Fruit fly (Drosophila melanogaster): ENCODE data around the gene CG4511.

The CG4511 gene

dm6 chr3R:10884678-10885421 lies 30.5 kb downstream of the CG4511 start, which contains the start of gene CG14696 (continued):
- no peak for TF ChIP-seq CG10462 (GFP tag; optimal IDR thresholded peaks at IDR 0.05)
- TF ChIP-seq CG8089 (GFP tag; optimal IDR thresholded peaks at IDR 0.05): no peak

DNA sequence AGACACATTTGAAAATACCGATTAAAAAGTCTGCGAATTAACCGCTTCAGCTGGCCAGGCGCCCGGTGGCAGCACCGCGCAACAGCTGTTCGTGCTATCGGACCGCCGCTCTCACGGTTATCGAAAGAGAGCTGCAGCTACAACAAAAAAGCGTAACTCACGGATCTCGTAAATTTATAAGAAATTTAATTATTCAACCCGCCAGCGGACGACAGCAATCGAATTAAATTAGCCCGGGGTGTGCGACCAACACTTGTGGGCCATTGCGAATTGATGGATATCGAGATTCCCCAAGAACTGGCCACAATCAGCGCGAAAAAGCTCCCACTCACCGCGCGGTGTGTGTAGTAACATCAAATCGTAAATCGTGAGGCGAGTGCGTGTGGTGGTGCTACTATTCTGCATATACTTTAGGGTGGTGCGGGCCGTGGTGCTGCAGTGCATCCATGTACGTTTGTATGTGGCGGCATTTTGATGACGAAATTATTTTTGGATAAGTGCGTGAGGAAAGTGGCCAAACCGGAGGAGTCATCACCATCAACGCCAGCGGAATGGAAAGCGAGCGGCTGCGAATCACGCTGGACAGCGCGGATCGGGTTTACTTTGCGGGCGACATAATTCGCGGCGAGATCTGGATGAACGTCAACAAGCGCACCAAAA lies 31.3 kb downstream of the CG4511 start, which contains the start of gene Leash:
Gene Leash, plus strand, starts transcription at position 119 of the 660 bp plus-strand sequence.
- TF ChIP-seq crol (GFP tag; IDR thresholded peaks at IDR 0.05) (peak; percentile 6; the same call in 1 of the 2 replicates), abd-A (tag; optimal IDR thresholded peaks at IDR 0.05) (peak; percentile 46), YL-1 (GFP tag; optimal IDR thresholded peaks at IDR 0.05) (peak; percentile 16), bbx (GFP tag; IDR thresholded peaks at IDR 0.05; ENCODE audit: partially characterized antibody) (peak; percentile 67), vvl (GFP tag; IDR thresholded peaks at IDR 0.05) (peak; percentile 12; the same call in 1 of the 2 replicates), gfzf (GFP tag; optimal IDR thresholded peaks at IDR 0.05) (peak; percentile 36), CG3838 (GFP tag; optimal IDR thresholded peaks at IDR 0.05) (no peak), CG13624 (GFP tag; optimal IDR thresholded peaks at IDR 0.05) (no peak), Dbx (GFP tag; IDR thresholded peaks at IDR 0.05) (no peak), trem (tag; optimal IDR thresholded peaks at IDR 0.05) (peak; percentile 64), Usf (GFP tag; optimal IDR thresholded peaks at IDR 0.05) (no peak), Six4 (GFP tag; optimal IDR thresholded peaks at IDR 0.05) (no peak), unc-4 (GFP tag; IDR thresholded peaks at IDR 0.05; ENCODE audit: partially characterized antibody) (peak; percentile 60; the same call in 1 of the 2 replicates), BEAF-32 (GFP tag; optimal IDR thresholded peaks at IDR 0.05) (peak; percentile 61), emc (GFP tag; optimal IDR thresholded peaks at IDR 0.05) (no peak), Sry-β (GFP tag; optimal IDR thresholded peaks at IDR 0.05) (peak; percentile 29), CG7963 (GFP tag; IDR thresholded peaks at IDR 0.05; ENCODE audit: partially characterized antibody) (no peak), amos (GFP tag; IDR thresholded peaks at IDR 0.05; ENCODE audit: partially characterized antibody) (peak; percentile 42; the same call in 1 of the 2 replicates), bigmax (GFP tag; optimal IDR thresholded peaks at IDR 0.05) (no peak), CG17186 (GFP tag; optimal IDR thresholded peaks at IDR 0.05) (peak; percentile 27), Fer3 (tag; optimal IDR thresholded peaks at IDR 0.05) (no peak), Dref (GFP tag; IDR thresholded peaks at IDR 0.05) (peak; percentile 67), Chrac-16 (GFP tag; optimal IDR thresholded peaks at IDR 0.05) (no peak), CG6791 (GFP tag; IDR thresholded peaks at IDR 0.05; ENCODE audit: partially characterized antibody) (peak; percentile 66; the same call in 2 of the 3 replicates), CG2129 (GFP tag; IDR thresholded peaks at IDR 0.05; ENCODE audit: partially characterized antibody) (0 out of 2 replicates have a peak, but pooled peaks have one; percentile 16), Trl (optimal IDR thresholded peaks at IDR 0.05) (peak; percentile 53 to 61), Trl (GFP tag; optimal IDR thresholded peaks at IDR 0.05) (peak; percentile 19), CG12659 (GFP tag; optimal IDR thresholded peaks at IDR 0.05) (no peak), Myb (GFP tag; optimal IDR thresholded peaks at IDR 0.05) (peak; percentile 86), nom (GFP tag; optimal IDR thresholded peaks at IDR 0.05) (no peak), CG7372 (GFP tag; IDR thresholded peaks at IDR 0.05) (no peak), MESR4 (GFP tag; optimal IDR thresholded peaks at IDR 0.05) (peak; percentile 28), CG2116 (GFP tag; optimal IDR thresholded peaks at IDR 0.05) (peak; percentile 35), Scr (GFP tag; IDR thresholded peaks at IDR 0.05; ENCODE audit: partially characterized antibody) (peak; percentile 49), nerfin-1 (tag; optimal IDR thresholded peaks at IDR 0.05) (peak; percentile 34), otp (GFP tag; IDR thresholded peaks at IDR 0.05) (no peak), HmgZ (tag; optimal IDR thresholded peaks at IDR 0.05) (peak; percentile 2), CG4360 (GFP tag; IDR thresholded peaks at IDR 0.05) (peak; percentile 73), Lhr (GFP tag; optimal IDR thresholded peaks at IDR 0.05) (no peak), CG3847 (GFP tag; IDR thresholded peaks at IDR 0.05) (no peak), crp (GFP tag; optimal IDR thresholded peaks at IDR 0.05) (peak; percentile 63 to 95), CG32532 (GFP tag; IDR thresholded peaks at IDR 0.05) (no peak), CG15514 (GFP tag; optimal IDR thresholded peaks at IDR 0.05) (peak; percentile 44)

All from whole organism, embryonic.